Fruit fly (Drosophila melanogaster): Measurements from ENCODE around the gene fred.

fred gene

DNA sequence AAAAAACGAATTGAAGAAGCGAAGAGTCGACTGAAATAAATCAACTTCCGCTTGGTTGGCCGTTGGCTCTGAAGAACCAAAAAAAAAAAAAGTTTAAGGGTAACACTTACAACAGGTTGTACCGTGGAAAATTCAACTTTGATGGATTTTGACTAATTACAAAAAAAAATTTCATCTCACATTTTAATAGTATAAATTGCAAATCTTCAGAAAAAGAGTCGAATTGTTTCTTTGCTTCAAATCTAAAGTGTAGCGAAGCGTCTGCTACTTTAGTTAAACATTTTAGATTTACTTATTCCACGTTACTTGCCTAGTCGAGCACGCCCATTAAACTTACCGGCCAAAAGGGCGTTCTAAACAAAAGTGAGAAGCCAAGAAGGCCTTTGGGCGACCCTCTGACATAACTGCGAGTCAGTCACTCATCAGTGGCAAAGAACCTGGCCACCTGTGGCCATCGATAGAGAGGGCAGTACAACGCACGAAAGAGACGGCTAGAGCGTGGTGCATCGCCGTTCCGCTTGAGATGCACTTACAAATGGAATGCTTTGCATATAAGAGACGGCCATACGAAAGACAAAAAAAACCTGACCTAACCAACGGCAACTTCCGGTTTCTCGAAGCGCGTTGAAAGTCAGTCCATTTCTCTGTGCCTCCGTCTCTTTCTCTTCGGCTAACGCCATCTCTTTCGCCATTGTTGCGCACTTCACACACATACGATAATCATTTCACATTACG is 30.3 kb upstream of the fred start:
- TF ChIP-seq CG32121 (GFP tag; IDR thresholded peaks at IDR 0.05) (no peak), CG17806 (tag; optimal IDR thresholded peaks at IDR 0.05) (no peak), CG14655 (GFP tag; optimal IDR thresholded peaks at IDR 0.05) (peak; percentile 37)

DNA sequence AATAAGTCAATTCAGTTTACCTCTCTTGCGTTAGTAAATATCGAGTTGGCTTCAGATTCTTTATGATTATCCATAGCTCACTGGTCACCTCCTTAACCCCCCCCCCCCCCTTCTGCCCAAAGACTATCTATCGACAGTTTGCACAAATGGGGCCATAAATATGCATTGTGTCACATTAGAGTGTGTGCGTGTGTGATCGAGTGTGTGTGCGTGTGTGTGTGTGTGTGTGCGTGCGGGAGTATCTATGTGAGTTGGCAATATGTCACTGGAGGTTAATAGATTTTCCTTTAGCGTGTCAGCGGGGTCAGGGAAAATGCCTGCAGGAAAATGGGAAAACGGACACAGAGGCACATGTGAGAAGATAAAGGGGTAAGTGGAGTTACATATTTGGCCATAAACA is 28.7 kb upstream of the fred start:
- TF ChIP-seq CG13204 (GFP tag; optimal IDR thresholded peaks at IDR 0.05) (no peak), CG15710 (tag; optimal IDR thresholded peaks at IDR 0.05) (no peak), gl (tag; optimal IDR thresholded peaks at IDR 0.05) (no peak), CG8159 (tag; optimal IDR thresholded peaks at IDR 0.05) (no peak), CG9948 (tag; optimal IDR thresholded peaks at IDR 0.05) (no peak), Pif1B (GFP tag; optimal IDR thresholded peaks at IDR 0.05) (no peak), CG17806 (tag; optimal IDR thresholded peaks at IDR 0.05) (no peak), fd96Ca (GFP tag; IDR thresholded peaks at IDR 0.05) (no peak), EcR (GFP tag; optimal IDR thresholded peaks at IDR 0.05) (no peak), CG14655 (GFP tag; optimal IDR thresholded peaks at IDR 0.05) (no peak), CG10348 (GFP tag; IDR thresholded peaks at IDR 0.05) (no peak), Pif1A (GFP tag; optimal IDR thresholded peaks at IDR 0.05) (no peak), CG4496 (GFP tag; IDR thresholded peaks at IDR 0.05) (no peak), CG12605 (GFP tag; IDR thresholded peaks at IDR 0.05) (no peak), D1 (tag; optimal IDR thresholded peaks at IDR 0.05) (no peak)

dm6 chr2L:4019765-4020164 is 28.3 kb upstream of the fred start:
- TF ChIP-seq EcR (GFP tag; optimal IDR thresholded peaks at IDR 0.05): no peak
- TF ChIP-seq fd96Ca (GFP tag; IDR thresholded peaks at IDR 0.05): no peak
- no peak for TF ChIP-seq CG4496 (GFP tag; IDR thresholded peaks at IDR 0.05)
- TF ChIP-seq D1 (tag; optimal IDR thresholded peaks at IDR 0.05): peak; percentile 38

- TF ChIP-seq rn (GFP tag; IDR thresholded peaks at IDR 0.05) (no peak), EcR (GFP tag; optimal IDR thresholded peaks at IDR 0.05) (no peak), D1 (tag; optimal IDR thresholded peaks at IDR 0.05) (no peak), gl (tag; optimal IDR thresholded peaks at IDR 0.05) (no peak), CG12605 (GFP tag; IDR thresholded peaks at IDR 0.05) (no peak), fd96Ca (GFP tag; IDR thresholded peaks at IDR 0.05) (no peak)
These were observed 27.7 kb upstream of the fred start for dm6 chr2L:4019198-4019597.

DNA sequence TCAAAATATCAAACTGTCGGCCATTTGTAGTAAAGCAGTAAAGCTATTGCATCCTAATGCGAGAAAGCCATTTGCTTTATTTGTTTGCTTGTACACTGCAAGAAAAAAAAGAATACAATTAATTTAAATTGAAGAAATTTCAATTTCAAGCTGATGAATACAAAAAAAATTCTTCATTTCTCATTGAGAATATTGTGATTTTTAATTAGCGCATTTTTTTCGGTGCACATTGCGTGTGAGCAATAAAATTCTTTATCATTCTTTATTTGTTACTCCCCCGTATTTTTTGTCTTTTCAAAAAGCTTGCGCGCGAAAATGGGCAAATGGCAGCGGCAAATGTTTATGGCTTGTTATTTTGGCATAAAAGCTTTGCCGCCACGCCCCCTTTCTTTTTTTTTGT is 20.6 kb upstream of the fred start:
- no peak for TF ChIP-seq CG10348 (GFP tag; IDR thresholded peaks at IDR 0.05)
- no peak for TF ChIP-seq CG34367 (tag; optimal IDR thresholded peaks at IDR 0.05)
- no peak for TF ChIP-seq Ets98B (GFP tag; IDR thresholded peaks at IDR 0.05)
- no peak for TF ChIP-seq Pif1A (GFP tag; optimal IDR thresholded peaks at IDR 0.05)
- TF ChIP-seq EcR (GFP tag; optimal IDR thresholded peaks at IDR 0.05): no peak
- TF ChIP-seq rn (GFP tag; IDR thresholded peaks at IDR 0.05): no peak
- TF ChIP-seq CG8301 (tag; optimal IDR thresholded peaks at IDR 0.05): no peak
- TF ChIP-seq Pif1B (GFP tag; optimal IDR thresholded peaks at IDR 0.05): no peak
- no peak for TF ChIP-seq CG13204 (GFP tag; optimal IDR thresholded peaks at IDR 0.05)

DNA sequence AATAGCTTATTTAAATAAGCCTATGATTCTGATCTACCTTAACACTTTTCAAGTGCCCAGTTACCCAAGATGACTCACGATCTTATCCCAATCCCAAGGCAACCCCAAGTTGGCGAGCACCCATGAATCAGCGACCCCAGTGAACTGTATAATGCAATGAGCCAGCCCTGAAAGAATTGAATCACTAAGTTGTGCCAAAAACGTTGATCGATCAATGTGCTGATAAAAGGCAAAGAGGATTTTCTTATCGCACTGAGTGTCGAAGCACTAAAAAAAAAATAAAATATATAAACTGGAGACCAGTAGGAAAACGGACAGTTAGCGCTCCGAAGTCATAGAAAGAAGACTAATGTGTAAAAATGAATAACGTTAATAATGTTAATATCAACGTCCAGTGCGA is 16.8 kb upstream of the fred start, which contains the start of gene CG43774:
Gene CG43774 (plus strand): TSS at position 301 of the 400 bp plus-strand sequence.
- TF ChIP-seq D1 (tag; optimal IDR thresholded peaks at IDR 0.05) (no peak), CG9948 (tag; optimal IDR thresholded peaks at IDR 0.05) (no peak), Pif1B (GFP tag; optimal IDR thresholded peaks at IDR 0.05) (no peak)

dm6 chr2L:4007390-4007789 is 15.9 kb upstream of the fred start, which contains the start of gene CG43773:
Gene CG43773 (plus strand): TSS chr2L:4007690.
- TF ChIP-seq CG14655 (GFP tag; optimal IDR thresholded peaks at IDR 0.05) (no peak), CG10348 (GFP tag; IDR thresholded peaks at IDR 0.05) (no peak), Snoo (tag; optimal IDR thresholded peaks at IDR 0.05) (no peak), fd96Ca (GFP tag; IDR thresholded peaks at IDR 0.05) (no peak), Pif1A (GFP tag; optimal IDR thresholded peaks at IDR 0.05) (no peak), CG17806 (tag; optimal IDR thresholded peaks at IDR 0.05) (no peak), CG34367 (tag; optimal IDR thresholded peaks at IDR 0.05) (no peak), EcR (GFP tag; optimal IDR thresholded peaks at IDR 0.05) (no peak), CG9948 (tag; optimal IDR thresholded peaks at IDR 0.05) (no peak), D1 (tag; optimal IDR thresholded peaks at IDR 0.05) (no peak), CG12605 (GFP tag; IDR thresholded peaks at IDR 0.05) (no peak), rn (GFP tag; IDR thresholded peaks at IDR 0.05) (no peak), Ets98B (GFP tag; IDR thresholded peaks at IDR 0.05) (no peak), CG15710 (tag; optimal IDR thresholded peaks at IDR 0.05) (no peak), Pif1B (GFP tag; optimal IDR thresholded peaks at IDR 0.05) (no peak)
